Fruit fly (Drosophila melanogaster) whole organism, pupa: ENCODE measurements around the gene aqz.

Experiments
- CG10348 ChIP-seq: fragments of 200-800 bp; sonication (Bioruptor generic); IDR thresholded peaks from 2 replicates; pipeline ENCODE4 v1.3.6; 2022; ENCODE audit warnings: missing biosample characterization, missing genetic modification characterization
- CG12605 ChIP-seq: fragments of 200-800 bp; sonication (Bioruptor generic); IDR thresholded peaks from 2 replicates; pipeline ENCODE4 v1.3.6; 2022; ENCODE audit warnings: missing biosample characterization, missing genetic modification characterization
- CG13204 ChIP-seq: fragments of 200-800 bp; sonication (Bioruptor generic); optimal IDR thresholded peaks from 2 replicates; lab custom pipeline; 2018; ENCODE audit warnings: missing biosample characterization, mild to moderate bottlenecking, missing genetic modification characterization, moderate library complexity
- CG14655 ChIP-seq: fragments of 200-800 bp; sonication (Bioruptor generic); optimal IDR thresholded peaks from 3 replicates; lab custom pipeline; 2017; ENCODE audit warnings: mild to moderate bottlenecking, missing biosample characterization, missing genetic modification reagents, missing genetic modification characterization
- CG15710 ChIP-seq: fragments of 200-800 bp; sonication (Bioruptor generic); optimal IDR thresholded peaks from 2 replicates; lab custom pipeline; 2018; ENCODE audit warnings: missing biosample characterization, mild to moderate bottlenecking, missing genetic modification characterization, moderate library complexity
- CG17806 ChIP-seq: fragments of 200-800 bp; sonication (Bioruptor generic); optimal IDR thresholded peaks from 2 replicates; lab custom pipeline; 2018; ENCODE audit warnings: missing biosample characterization, mild to moderate bottlenecking, missing genetic modification characterization, moderate library complexity
- CG32121 ChIP-seq: fragments of 200-800 bp; sonication (Bioruptor generic); IDR thresholded peaks from 2 replicates; pipeline ENCODE4 v1.3.6; 2022; ENCODE audit warnings: missing biosample characterization, missing genetic modification characterization
- CG34367 ChIP-seq: fragments of 200-800 bp; sonication (Bioruptor generic); optimal IDR thresholded peaks from 2 replicates; lab custom pipeline; 2018; ENCODE audit warnings: missing biosample characterization, mild to moderate bottlenecking, missing genetic modification characterization
- CG4496 ChIP-seq: fragments of 200-800 bp; sonication (Bioruptor generic); IDR thresholded peaks from 3 replicates; pipeline ENCODE4 v1.3.6; 2022; ENCODE audit warnings: missing biosample characterization, missing genetic modification characterization
- CG8159 ChIP-seq: fragments of 200-800 bp; sonication (Bioruptor generic); optimal IDR thresholded peaks from 3 replicates; lab custom pipeline; 2018; ENCODE audit warnings: missing biosample characterization, mild to moderate bottlenecking, missing genetic modification characterization, moderate library complexity
- CG8301 ChIP-seq: fragments of 200-800 bp; sonication (Bioruptor generic); optimal IDR thresholded peaks from 2 replicates; lab custom pipeline; 2018; ENCODE audit warnings: missing biosample characterization, mild to moderate bottlenecking, missing genetic modification characterization
- CG9948 ChIP-seq: fragments of 200-800 bp; sonication (Bioruptor generic); optimal IDR thresholded peaks from 2 replicates; lab custom pipeline; 2018; ENCODE audit warnings: missing biosample characterization, mild to moderate bottlenecking, missing genetic modification characterization, moderate library complexity
- D1 ChIP-seq: fragments of 200-800 bp; sonication (Bioruptor generic); optimal IDR thresholded peaks from 2 replicates; lab custom pipeline; 2018; ENCODE audit warnings: missing biosample characterization, mild to moderate bottlenecking, missing genetic modification characterization, moderate library complexity
- EcR ChIP-seq: fragments of 200-800 bp; sonication (Bioruptor generic); optimal IDR thresholded peaks from 3 replicates; lab custom pipeline; 2019; ENCODE audit warnings: missing biosample characterization, missing genetic modification characterization, mild to moderate bottlenecking, moderate library complexity, missing genetic modification reagents
- Ets98B ChIP-seq: fragments of 200-800 bp; sonication (Bioruptor generic); IDR thresholded peaks from 2 replicates; pipeline ENCODE4 v1.3.6; 2022; ENCODE audit warnings: missing biosample characterization, missing genetic modification characterization
- Pif1A ChIP-seq: fragments of 200-800 bp; sonication (Bioruptor generic); optimal IDR thresholded peaks from 3 replicates; lab custom pipeline; 2016; ENCODE audit warnings: missing biosample characterization, missing genetic modification characterization
- Pif1B ChIP-seq: fragments of 200-800 bp; sonication (Bioruptor generic); optimal IDR thresholded peaks from 3 replicates; lab custom pipeline; 2016; ENCODE audit warnings: missing biosample characterization, missing genetic modification characterization
- Snoo ChIP-seq: fragments of 200-800 bp; sonication (Bioruptor generic); optimal IDR thresholded peaks from 3 replicates; lab custom pipeline; 2017; ENCODE audit warnings: missing biosample characterization, mild to moderate bottlenecking, missing genetic modification characterization, inconsistent platforms
- fd96Ca ChIP-seq: fragments of 200-800 bp; sonication (Bioruptor generic); IDR thresholded peaks from 3 replicates; pipeline ENCODE4 v1.3.6; 2022; ENCODE audit warnings: missing biosample characterization, missing genetic modification characterization
- gl ChIP-seq: fragments of 200-800 bp; sonication (Bioruptor generic); optimal IDR thresholded peaks from 2 replicates; lab custom pipeline; 2018; ENCODE audit warnings: missing biosample characterization, mild to moderate bottlenecking, missing genetic modification characterization
- rn ChIP-seq: fragments of 200-800 bp; sonication (Bioruptor generic); IDR thresholded peaks from 2 replicates; pipeline ENCODE4 v1.3.6; 2022; ENCODE audit warnings: missing biosample characterization, missing genetic modification characterization

The aqz gene

dm6 chr3R:8857496-8858255 is 37.2 kb upstream of the aqz start:
- TF ChIP-seq CG8301 (tag; lab: Kevin White, UChicago): peak; percentile 45
- peak; percentile 17; the same call in 1 of the 2 replicates for TF ChIP-seq CG12605 (GFP tag; lab: Robert Waterston, UW)
- TF ChIP-seq EcR: peak; percentile 56
- peak; percentile 74 for TF ChIP-seq CG9948
- peak; percentile 70 for TF ChIP-seq Pif1B (GFP tag; lab: Kevin White, UChicago)
- TF ChIP-seq CG14655: peak; percentile 74
- TF ChIP-seq CG17806 (tag; lab: Kevin White, UChicago): peak; percentile 78
- peak; percentile 74 for TF ChIP-seq CG34367 (tag; lab: Kevin White, UChicago)
- TF ChIP-seq Pif1A (GFP tag; lab: Kevin White, UChicago): peak; percentile 33
- no peak for TF ChIP-seq CG32121 (GFP tag; lab: Robert Waterston, UW)
- no peak for TF ChIP-seq Ets98B (GFP tag; lab: Robert Waterston, UW)
- TF ChIP-seq CG15710 (tag; lab: Kevin White, UChicago): peak; percentile 79
- no peak for TF ChIP-seq rn (GFP tag; lab: Robert Waterston, UW)
- peak; percentile 59; the same call in 2 of the 3 replicates for TF ChIP-seq CG4496
- TF ChIP-seq D1 (tag; lab: Kevin White, UChicago): no peak
- peak; percentile 33; the same call in 1 of the 3 replicates for TF ChIP-seq fd96Ca (GFP tag; lab: Robert Waterston, UW)
- TF ChIP-seq CG10348 (GFP tag; lab: Robert Waterston, UW): no peak
- peak; percentile 77 for TF ChIP-seq CG8159 (tag; lab: Kevin White, UChicago)
- no peak for TF ChIP-seq gl (tag; lab: Kevin White, UChicago)
- no peak for TF ChIP-seq CG13204

- no peak for TF ChIP-seq CG12605 (GFP tag; lab: Robert Waterston, UW)
- TF ChIP-seq D1 (tag; lab: Kevin White, UChicago): no peak
- TF ChIP-seq CG9948: no peak
Measured at dm6 chr3R:8856242-8856641, 35.8 kb upstream of the aqz start.

- TF ChIP-seq CG34367 (tag; lab: Kevin White, UChicago) (peak; percentile 50), Ets98B (GFP tag; lab: Robert Waterston, UW) (no peak), CG8159 (tag; lab: Kevin White, UChicago) (peak; percentile 36), CG9948 (no peak), Pif1B (GFP tag; lab: Kevin White, UChicago) (peak; percentile 0), EcR (peak; percentile 81), CG13204 (peak; percentile 63), CG15710 (tag; lab: Kevin White, UChicago) (peak; percentile 28), CG17806 (tag; lab: Kevin White, UChicago) (peak; percentile 25), CG32121 (GFP tag; lab: Robert Waterston, UW) (no peak), gl (tag; lab: Kevin White, UChicago) (peak; percentile 66), D1 (tag; lab: Kevin White, UChicago) (no peak), CG12605 (GFP tag; lab: Robert Waterston, UW) (peak; percentile 62; the same call in 1 of the 2 replicates), fd96Ca (GFP tag; lab: Robert Waterston, UW) (0 out of 3 replicates have a peak, but pooled peaks have one; percentile 11)
Measured at dm6 chr3R:8854619-8855206, 34.2 kb upstream of the aqz start.

dm6 chr3R:8853706-8854105 is 33.2 kb upstream of the aqz start:
- TF ChIP-seq CG34367 (tag; lab: Kevin White, UChicago) (no peak), CG10348 (GFP tag; lab: Robert Waterston, UW) (no peak), Snoo (tag; lab: Kevin White, UChicago) (no peak), Pif1B (GFP tag; lab: Kevin White, UChicago) (no peak), EcR (no peak)

dm6 chr3R:8853197-8853596 is 32.7 kb upstream of the aqz start:
- TF ChIP-seq CG4496 (no peak), CG9948 (no peak), gl (tag; lab: Kevin White, UChicago) (no peak), CG13204 (no peak), CG17806 (tag; lab: Kevin White, UChicago) (peak; percentile 19), CG8159 (tag; lab: Kevin White, UChicago) (peak; percentile 4), Pif1B (GFP tag; lab: Kevin White, UChicago) (no peak), Snoo (tag; lab: Kevin White, UChicago) (peak; percentile 13), EcR (no peak), CG32121 (GFP tag; lab: Robert Waterston, UW) (peak; percentile 44; the same call in 1 of the 2 replicates), CG10348 (GFP tag; lab: Robert Waterston, UW) (no peak), D1 (tag; lab: Kevin White, UChicago) (no peak), Ets98B (GFP tag; lab: Robert Waterston, UW) (no peak), CG34367 (tag; lab: Kevin White, UChicago) (no peak), Pif1A (GFP tag; lab: Kevin White, UChicago) (peak; percentile 24), rn (GFP tag; lab: Robert Waterston, UW) (no peak), CG12605 (GFP tag; lab: Robert Waterston, UW) (no peak), CG14655 (no peak), fd96Ca (GFP tag; lab: Robert Waterston, UW) (no peak), CG15710 (tag; lab: Kevin White, UChicago) (no peak), CG8301 (tag; lab: Kevin White, UChicago) (no peak)
